Fruit fly (Drosophila melanogaster): ENCODE results near the gene CG10979.

- TF ChIP-seq Dfd (GFP tag; optimal IDR thresholded peaks at IDR 0.05) (no peak), CG1529 (GFP tag; optimal IDR thresholded peaks at IDR 0.05) (no peak), CkIIα-i1 (GFP tag; IDR thresholded peaks at IDR 0.05) (no peak), CG4328 (GFP tag; optimal IDR thresholded peaks at IDR 0.05) (no peak), slp2 (GFP tag; optimal IDR thresholded peaks at IDR 0.05) (no peak), tll (GFP tag; optimal IDR thresholded peaks at IDR 0.05) (no peak), wor (GFP tag; IDR thresholded peaks at IDR 0.05) (no peak), CG6175 (GFP tag; IDR thresholded peaks at IDR 0.05) (no peak), Sry-δ (GFP tag; optimal IDR thresholded peaks at IDR 0.05) (no peak)
Measured at dm6 chr3R:5754594-5754993, 39.9 kb upstream of the CG10979 start, which contains the start of gene Dcps.
